In genomic region chrV:699051-699450, ce11 we compare ENCODE assay signal across 2 worm cellular contexts.
TF ChIP-seq lines count a peak whose summit lies in the region.

No protein-coding gene starts in this region.

TF ChIP-seq in whole organism, L4 larva, 104 proteins besides CTCF, POLR2A, EP300 and RAD21:
- TF ChIP-seq zip-2 (tag; optimal IDR thresholded peaks at IDR 0.05; lab: Kevin White, UChicago) (peak; percentile 92), mes-2 (tag; optimal IDR thresholded peaks at IDR 0.05; lab: Kevin White, UChicago; ENCODE audit: poor library complexity, severe bottlenecking) (no peak), pqm-1 (tag; optimal IDR thresholded peaks at IDR 0.05; lab: Kevin White, UChicago) (no peak)

TF ChIP-seq in whole organism, mixed stage, embryonic, 35 proteins besides CTCF, POLR2A, EP300 and RAD21:
- TF ChIP-seq unc-62 (GFP tag; optimal IDR thresholded peaks at IDR 0.05; lab: Kevin White, UChicago) (no peak), nhr-2 (tag; optimal IDR thresholded peaks at IDR 0.05; lab: Kevin White, UChicago) (no peak), mab-5 (tag; optimal IDR thresholded peaks at IDR 0.05; lab: Kevin White, UChicago) (no peak), zip-8 (tag; optimal IDR thresholded peaks at IDR 0.05; lab: Kevin White, UChicago) (peak; percentile 74), elt-1 (tag; optimal IDR thresholded peaks at IDR 0.05; lab: Kevin White, UChicago; ENCODE audit: borderline replicate concordance, insufficient read depth) (no peak), hlh-1 (tag; optimal IDR thresholded peaks at IDR 0.05; lab: Kevin White, UChicago) (no peak)
